Fruit fly (Drosophila melanogaster) whole organism, embryonic: Measurements from ENCODE around the gene CG7065.

ENCODE experiments used
- Bgb ChIP-seq: fragments of 200-800 bp; sonication (Bioruptor generic); IDR thresholded peaks from 2 replicates; pipeline ENCODE4 v1.3.6; 2022; ENCODE audit warnings: missing biosample characterization, missing genetic modification characterization; ENCODE audit not compliant: partially characterized antibody
- CG10431 ChIP-seq: fragments of 200-800 bp; sonication (Bioruptor generic); optimal IDR thresholded peaks from 3 replicates; lab custom pipeline; 2018; ENCODE audit warnings: missing biosample characterization, mild to moderate bottlenecking, missing genetic modification characterization
- CG11695 ChIP-seq: fragments of 200-800 bp; sonication (Bioruptor generic); IDR thresholded peaks from 3 replicates; pipeline ENCODE4 v1.3.6; 2022; ENCODE audit warnings: missing biosample characterization, missing genetic modification characterization
- CG12391 ChIP-seq: fragments of 200-800 bp; sonication (Bioruptor generic); optimal IDR thresholded peaks from 3 replicates; lab custom pipeline; 2018; ENCODE audit warnings: missing biosample characterization, mild to moderate bottlenecking, missing genetic modification characterization, moderate library complexity
- CG12659 ChIP-seq: fragments of 200-800 bp; sonication (Bioruptor generic); optimal IDR thresholded peaks from 3 replicates; lab custom pipeline; 2017; ENCODE audit warnings: mild to moderate bottlenecking, missing biosample characterization, missing genetic modification reagents, missing genetic modification characterization
- CG13894 ChIP-seq: fragments of 200-800 bp; sonication (Bioruptor generic); optimal IDR thresholded peaks from 3 replicates; lab custom pipeline; 2018; ENCODE audit warnings: missing biosample characterization, mild to moderate bottlenecking, missing genetic modification characterization, moderate library complexity
- CG14667 ChIP-seq: fragments of 200-800 bp; sonication (Bioruptor generic); IDR thresholded peaks from 2 replicates; pipeline ENCODE4 v1.3.6; 2022; ENCODE audit warnings: missing biosample characterization, missing genetic modification characterization
- CG14860 ChIP-seq: fragments of 200-800 bp; sonication (Bioruptor generic); IDR thresholded peaks from 3 replicates; pipeline ENCODE4 v1.3.6; 2022; ENCODE audit warnings: missing biosample characterization, missing genetic modification characterization; ENCODE audit not compliant: partially characterized antibody
- CG15514 ChIP-seq: fragments of 200-800 bp; sonication (Bioruptor generic); optimal IDR thresholded peaks from 3 replicates; lab custom pipeline; 2017; ENCODE audit warnings: missing biosample characterization, missing genetic modification characterization, mild to moderate bottlenecking, moderate library complexity, missing genetic modification reagents
- CG16813 ChIP-seq: fragments of 200-800 bp; sonication (Bioruptor generic); IDR thresholded peaks from 3 replicates; pipeline ENCODE4 v1.3.6; 2022; ENCODE audit warnings: missing biosample characterization, missing genetic modification characterization; ENCODE audit not compliant: partially characterized antibody
- CG17328 ChIP-seq: fragments of 200-800 bp; sonication (Bioruptor generic); IDR thresholded peaks from 2 replicates; pipeline ENCODE4 v1.3.6; 2022; ENCODE audit warnings: missing biosample characterization, missing genetic modification characterization
- CG2116 ChIP-seq: fragments of 200-800 bp; sonication (Bioruptor generic); optimal IDR thresholded peaks from 3 replicates; lab custom pipeline; 2018; ENCODE audit warnings: missing biosample characterization, mild to moderate bottlenecking, missing genetic modification characterization
- CG2129 ChIP-seq: fragments of 200-800 bp; sonication (Bioruptor generic); IDR thresholded peaks from 2 replicates; pipeline ENCODE4 v1.3.6; 2022; ENCODE audit warnings: missing biosample characterization, missing genetic modification characterization; ENCODE audit not compliant: partially characterized antibody
- CG3847 ChIP-seq: fragments of 200-800 bp; sonication (Bioruptor generic); IDR thresholded peaks from 2 replicates; pipeline ENCODE4 v1.3.6; 2022; ENCODE audit warnings: missing biosample characterization, missing genetic modification characterization
- CG4617 ChIP-seq: fragments of 200-800 bp; sonication (Bioruptor generic); optimal IDR thresholded peaks from 3 replicates; lab custom pipeline; 2016; ENCODE audit warnings: missing biosample characterization, missing genetic modification characterization, borderline replicate concordance
- CG4730 ChIP-seq: fragments of 200-800 bp; sonication (Bioruptor generic); IDR thresholded peaks from 2 replicates; pipeline ENCODE4 v1.3.6; 2022; ENCODE audit warnings: missing biosample characterization, missing genetic modification characterization
- CG6654 ChIP-seq: fragments of 200-800 bp; sonication (Bioruptor generic); optimal IDR thresholded peaks from 2 replicates; lab custom pipeline; 2017; ENCODE audit warnings: missing biosample characterization, mild to moderate bottlenecking, missing genetic modification characterization
- CG7271 ChIP-seq: fragments of 200-800 bp; sonication (Bioruptor generic); optimal IDR thresholded peaks from 2 replicates; lab custom pipeline; 2018; ENCODE audit warnings: missing biosample characterization, mild to moderate bottlenecking, missing genetic modification characterization, moderate library complexity
- CG7963 ChIP-seq: fragments of 200-800 bp; sonication (Bioruptor generic); IDR thresholded peaks from 3 replicates; pipeline ENCODE4 v1.3.6; 2022; ENCODE audit warnings: missing biosample characterization, missing genetic modification characterization; ENCODE audit not compliant: partially characterized antibody
- Dll ChIP-seq: fragments of 200-800 bp; sonication (Bioruptor generic); IDR thresholded peaks from 4 replicates; pipeline ENCODE4 v1.3.6; 2022; ENCODE audit warnings: missing biosample characterization, missing genetic modification characterization; ENCODE audit not compliant: partially characterized antibody
- Dp ChIP-seq: fragments of 200-800 bp; sonication (Bioruptor generic); optimal IDR thresholded peaks from 2 replicates; lab custom pipeline; 2018; ENCODE audit warnings: missing biosample characterization, mild to moderate bottlenecking, missing genetic modification characterization, moderate library complexity
- MESR4 ChIP-seq: fragments of 200-800 bp; sonication (Bioruptor generic); optimal IDR thresholded peaks from 2 replicates; lab custom pipeline; 2018; ENCODE audit warnings: missing biosample characterization, mild to moderate bottlenecking, missing genetic modification characterization, moderate library complexity
- Med ChIP-seq: fragments of 200-800 bp; sonication (Bioruptor generic); peaks from one replicate; lab custom pipeline; 2016; ENCODE audit warnings: missing biosample characterization, missing genetic modification characterization, mild to moderate bottlenecking, inconsistent platforms, moderate library complexity
- Myb ChIP-seq: fragments of 200-800 bp; sonication (Bioruptor generic); optimal IDR thresholded peaks from 2 replicates; lab custom pipeline; 2016; ENCODE audit warnings: missing biosample characterization, missing genetic modification characterization
- Rfx ChIP-seq: fragments of 200-800 bp; sonication (Bioruptor generic); IDR thresholded peaks from 2 replicates; pipeline ENCODE4 v1.3.6; 2022; ENCODE audit warnings: missing biosample characterization, missing genetic modification characterization
- Scr ChIP-seq: fragments of 200-800 bp; sonication (Bioruptor generic); IDR thresholded peaks from 2 replicates; pipeline ENCODE4 v1.3.6; 2022; ENCODE audit warnings: missing biosample characterization, missing genetic modification characterization; ENCODE audit not compliant: partially characterized antibody
- Stat92E ChIP-seq, 3 experiments: fragments of >200 bp in 2 of 3; fragments of 200-800 bp in 1 of 3; sonication (Bioruptor generic) in 1 of 3; optimal IDR thresholded peaks; 2 replicates each; lab custom pipeline; 2017 to 2019; ENCODE audit warnings: missing biosample characterization in 3 of 3, missing genetic modification characterization in 3 of 3, mild to moderate bottlenecking in 1 of 3, moderate library complexity in 1 of 3
- amos ChIP-seq: fragments of 200-800 bp; sonication (Bioruptor generic); IDR thresholded peaks from 2 replicates; pipeline ENCODE4 v1.3.6; 2022; ENCODE audit warnings: missing biosample characterization, missing genetic modification characterization; ENCODE audit not compliant: partially characterized antibody
- ato ChIP-seq: fragments of 200-800 bp; sonication (Bioruptor generic); IDR thresholded peaks from 2 replicates; pipeline ENCODE4 v1.3.6; 2022; ENCODE audit warnings: missing biosample characterization, missing genetic modification characterization; ENCODE audit not compliant: partially characterized antibody
- bbx ChIP-seq: fragments of 200-800 bp; sonication (Bioruptor generic); IDR thresholded peaks from 2 replicates; pipeline ENCODE4 v1.3.6; 2022; ENCODE audit warnings: missing biosample characterization, missing genetic modification characterization; ENCODE audit not compliant: partially characterized antibody
- crp ChIP-seq, 2 experiments: fragments of 200-800 bp; sonication (Bioruptor generic); optimal IDR thresholded peaks; 2 replicates in 1 of 2; 3 replicates in 1 of 2; lab custom pipeline; 2017; ENCODE audit warnings: missing biosample characterization in 2 of 2, missing genetic modification characterization in 2 of 2, mild to moderate bottlenecking in 1 of 2, moderate library complexity in 1 of 2
- gfzf ChIP-seq: fragments of 200-800 bp; sonication (Bioruptor generic); optimal IDR thresholded peaks from 2 replicates; lab custom pipeline; 2016; ENCODE audit warnings: missing biosample characterization, mild to moderate bottlenecking, missing genetic modification characterization, moderate library complexity
- hbn ChIP-seq: fragments of 200-800 bp; sonication (Bioruptor generic); IDR thresholded peaks from 2 replicates; pipeline ENCODE4 v1.3.6; 2022; ENCODE audit warnings: missing biosample characterization, missing genetic modification characterization; ENCODE audit not compliant: partially characterized antibody
- inv ChIP-seq: fragments of 200-800 bp; sonication (Bioruptor generic); IDR thresholded peaks from 2 replicates; pipeline ENCODE4 v1.3.6; 2022; ENCODE audit warnings: missing biosample characterization, missing genetic modification characterization; ENCODE audit not compliant: partially characterized antibody
- nmo ChIP-seq: fragments of 200-800 bp; sonication (Bioruptor generic); optimal IDR thresholded peaks from 2 replicates; lab custom pipeline; 2018; ENCODE audit warnings: missing biosample characterization, mild to moderate bottlenecking, missing genetic modification characterization, moderate library complexity
- p53 ChIP-seq: fragments of 200-800 bp; sonication (Bioruptor generic); optimal IDR thresholded peaks from 2 replicates; lab custom pipeline; 2016; ENCODE audit warnings: missing biosample characterization, missing genetic modification characterization
- pzg ChIP-seq: fragments of 200-800 bp; sonication (Bioruptor generic); optimal IDR thresholded peaks from 3 replicates; lab custom pipeline; 2018; ENCODE audit warnings: missing biosample characterization, mild to moderate bottlenecking, missing genetic modification characterization, moderate library complexity
- row ChIP-seq: fragments of 200-800 bp; sonication (Bioruptor generic); IDR thresholded peaks from 3 replicates; pipeline ENCODE4 v1.3.6; 2022; ENCODE audit warnings: missing biosample characterization, missing genetic modification characterization
- scrt ChIP-seq: fragments of 200-800 bp; sonication (Bioruptor generic); optimal IDR thresholded peaks from 2 replicates; lab custom pipeline; 2018; ENCODE audit warnings: missing biosample characterization, mild to moderate bottlenecking, missing genetic modification characterization, moderate library complexity
- sens ChIP-seq: fragments of 200-800 bp; sonication (Bioruptor generic); peaks from one replicate; lab custom pipeline; 2016; ENCODE audit warnings: missing biosample characterization, missing genetic modification characterization
- slbo ChIP-seq: fragments of 200-800 bp; sonication (Bioruptor generic); IDR thresholded peaks from 2 replicates; pipeline ENCODE4 v1.3.6; 2022; ENCODE audit warnings: missing biosample characterization, missing genetic modification characterization
- sna ChIP-seq: fragments of 200-800 bp; sonication (Bioruptor generic); IDR thresholded peaks from 2 replicates; pipeline ENCODE4 v1.3.6; 2022; ENCODE audit warnings: missing biosample characterization, missing genetic modification characterization; ENCODE audit not compliant: partially characterized antibody
- toy ChIP-seq: fragments of 200-800 bp; sonication (Bioruptor generic); IDR thresholded peaks from 2 replicates; pipeline ENCODE4 v1.3.6; 2022; ENCODE audit warnings: missing biosample characterization, missing genetic modification characterization
- tx ChIP-seq: fragments of 200-800 bp; sonication (Bioruptor generic); optimal IDR thresholded peaks from 2 replicates; lab custom pipeline; 2016; ENCODE audit warnings: missing biosample characterization, missing genetic modification characterization
- unc-4 ChIP-seq: fragments of 200-800 bp; sonication (Bioruptor generic); IDR thresholded peaks from 2 replicates; pipeline ENCODE4 v1.3.6; 2022; ENCODE audit warnings: missing biosample characterization, missing genetic modification characterization; ENCODE audit not compliant: partially characterized antibody
- vnd ChIP-seq: fragments of 200-800 bp; sonication (Bioruptor generic); IDR thresholded peaks from 3 replicates; pipeline ENCODE4 v1.3.6; 2022; ENCODE audit warnings: missing biosample characterization, missing genetic modification characterization; ENCODE audit not compliant: partially characterized antibody
- zen2 ChIP-seq: fragments of 200-800 bp; sonication (Bioruptor generic); IDR thresholded peaks from 3 replicates; pipeline ENCODE4 v1.3.6; 2022; ENCODE audit warnings: missing biosample characterization, missing genetic modification characterization; ENCODE audit not compliant: partially characterized antibody

Gene CG7065

dm6 chrX:9159736-9160135 is 17.4 kb downstream of the CG7065 start, which contains the start of gene NdufA3 (continued):
- no peak for TF ChIP-seq toy (GFP tag; lab: Robert Waterston, UW)
- TF ChIP-seq p53, result no peak
- TF ChIP-seq ato (GFP tag; lab: Robert Waterston, UW), result peak; percentile 67; the same call in 1 of the 2 replicates
- peak; percentile 73 for TF ChIP-seq CG7963 (GFP tag; lab: Robert Waterston, UW)
- TF ChIP-seq crp (GFP tag; optimal IDR thresholded peaks at IDR 0.05; lab: Kevin White, UChicago), result peak; percentile 3 to 87
- no peak for TF ChIP-seq CG14667 (GFP tag; lab: Robert Waterston, UW)
- peak; percentile 66 for TF ChIP-seq inv (GFP tag; lab: Robert Waterston, UW)
- TF ChIP-seq hbn (GFP tag; lab: Robert Waterston, UW), result peak; percentile 81
- peak; percentile 18 for TF ChIP-seq CG15514 (GFP tag; lab: Kevin White, UChicago)
- TF ChIP-seq CG10431 (GFP tag; lab: Kevin White, UChicago), result no peak
- TF ChIP-seq CG16813 (GFP tag; lab: Robert Waterston, UW), result peak; percentile 72
- TF ChIP-seq unc-4 (GFP tag; lab: Robert Waterston, UW), result peak; percentile 79
- no peak for TF ChIP-seq tx (GFP tag; lab: Kevin White, UChicago)
- no peak for TF ChIP-seq CG4730 (GFP tag; lab: Robert Waterston, UW)
- TF ChIP-seq CG11695 (GFP tag; lab: Robert Waterston, UW), result no peak
- peak; percentile 20 for TF ChIP-seq Med (GFP tag; lab: Kevin White, UChicago)
- TF ChIP-seq CG6654 (GFP tag; lab: Kevin White, UChicago), result no peak
- peak; percentile 67; the same call in 2 of the 3 replicates for TF ChIP-seq zen2 (GFP tag; lab: Robert Waterston, UW)
- TF ChIP-seq CG12659 (GFP tag; lab: Kevin White, UChicago), result peak; percentile 35
- TF ChIP-seq CG2116, result peak; percentile 41
- TF ChIP-seq gfzf (GFP tag; lab: Kevin White, UChicago), result peak; percentile 46
- no peak for TF ChIP-seq CG12391 (tag; lab: Kevin White, UChicago)
- peak; percentile 64 for TF ChIP-seq CG2129 (GFP tag; lab: Robert Waterston, UW)
- TF ChIP-seq Bgb (GFP tag; lab: Robert Waterston, UW), result peak; percentile 81
- TF ChIP-seq Scr (GFP tag; lab: Robert Waterston, UW), result peak; percentile 83
- TF ChIP-seq CG7271 (tag; lab: Kevin White, UChicago), result no peak
- TF ChIP-seq Rfx (GFP tag; lab: Robert Waterston, UW), result peak; percentile 20; the same call in 1 of the 2 replicates
- peak; percentile 73 for TF ChIP-seq vnd (GFP tag; lab: Robert Waterston, UW)
- 0 out of 2 replicates have a peak, but pooled peaks have one; percentile 5 for TF ChIP-seq CG3847
- no peak for TF ChIP-seq CG17328 (GFP tag; lab: Robert Waterston, UW)
- peak; percentile 89 for TF ChIP-seq amos
- TF ChIP-seq CG13894 (tag; lab: Kevin White, UChicago), result no peak
- peak; percentile 73 for TF ChIP-seq sens (GFP tag; lab: Kevin White, UChicago)
- no peak for TF ChIP-seq scrt (GFP tag; lab: Kevin White, UChicago)
- peak; percentile 5 for TF ChIP-seq nmo
- peak; percentile 16 for TF ChIP-seq Myb (GFP tag; lab: Kevin White, UChicago)
- TF ChIP-seq MESR4 (GFP tag; lab: Kevin White, UChicago), result peak; percentile 77
- TF ChIP-seq pzg (GFP tag; lab: Kevin White, UChicago), result peak; percentile 62
- TF ChIP-seq row, result peak; percentile 67
- peak; percentile 8; the same call in 1 of the 2 replicates for TF ChIP-seq slbo
- TF ChIP-seq bbx, result peak; percentile 83
- TF ChIP-seq Dp (GFP tag; lab: Kevin White, UChicago), result peak; percentile 46
- no peak for TF ChIP-seq Stat92E (GFP tag; optimal IDR thresholded peaks at IDR 0.05; lab: Kevin White, UChicago)
- TF ChIP-seq sna (GFP tag; lab: Robert Waterston, UW), result peak; percentile 77
- TF ChIP-seq Dll, result peak; percentile 83
- no peak for TF ChIP-seq CG4617 (GFP tag; lab: Kevin White, UChicago)
- peak; percentile 69 for TF ChIP-seq CG14860 (GFP tag; lab: Robert Waterston, UW)
